Fruit fly (Drosophila melanogaster) whole organism, wandering third instar larva: ENCODE data around the gene Faa.

Experiments used
- CG32264 ChIP-seq: fragments of 200-800 bp; sonication (Bioruptor generic); optimal IDR thresholded peaks from 2 replicates; lab custom pipeline; 2016; ENCODE audit warnings: missing biosample characterization, missing genetic modification characterization
- CrebA ChIP-seq: fragments of 200-800 bp; sonication (Bioruptor generic); optimal IDR thresholded peaks from 2 replicates; lab custom pipeline; 2016; ENCODE audit warnings: missing biosample characterization, mild to moderate bottlenecking, missing genetic modification characterization, borderline replicate concordance
- Dfd ChIP-seq: fragments of >200 bp; optimal IDR thresholded peaks from 2 replicates; lab custom pipeline; 2017; ENCODE audit warnings: missing biosample characterization, missing genetic modification characterization
- Hnf4 ChIP-seq: fragments of 200-800 bp; sonication (Bioruptor generic); optimal IDR thresholded peaks from 2 replicates; lab custom pipeline; 2016; ENCODE audit warnings: missing biosample characterization, mild to moderate bottlenecking, missing genetic modification characterization
- dmrt93B ChIP-seq: fragments of 200-800 bp; sonication (Bioruptor generic); optimal IDR thresholded peaks from 2 replicates; lab custom pipeline; 2018; ENCODE audit warnings: missing biosample characterization, mild to moderate bottlenecking, missing genetic modification characterization
- foxo ChIP-seq, 2 experiments: fragments of 200-800 bp; sonication (Bioruptor generic); optimal IDR thresholded peaks; 2 replicates in 1 of 2; 3 replicates in 1 of 2; lab custom pipeline; 2016 to 2017; ENCODE audit warnings: missing biosample characterization in 2 of 2, missing genetic modification characterization in 2 of 2
- pan ChIP-seq: fragments of >200 bp; optimal IDR thresholded peaks from 2 replicates; lab custom pipeline; 2017
- psq ChIP-seq: fragments of 200-800 bp; sonication (Bioruptor generic); optimal IDR thresholded peaks from 3 replicates; lab custom pipeline; 2017; ENCODE audit warnings: missing biosample characterization, mild to moderate bottlenecking, missing genetic modification characterization, moderate library complexity
- usp ChIP-seq: fragments of >200 bp; optimal IDR thresholded peaks from 2 replicates; lab custom pipeline; 2017; ENCODE audit warnings: missing biosample characterization, missing genetic modification characterization

dm6 chr3L:4087281-4087680 is 13.5 kb upstream of the Faa start, which contains the start of gene CG14989:
- TF ChIP-seq CrebA (GFP tag; lab: Kevin White, UChicago): no peak
- no peak for TF ChIP-seq Dfd
- TF ChIP-seq foxo (GFP tag; optimal IDR thresholded peaks at IDR 0.05; lab: Kevin White, UChicago): no peak
- TF ChIP-seq dmrt93B: no peak
- TF ChIP-seq pan (lab: Kevin White, UChicago): no peak
- no peak for TF ChIP-seq psq (GFP tag; lab: Kevin White, UChicago)
- no peak for TF ChIP-seq CG32264 (GFP tag; lab: Kevin White, UChicago)
- TF ChIP-seq Hnf4: no peak
- TF ChIP-seq usp (GFP tag; lab: Kevin White, UChicago): no peak
